Worm (Caenorhabditis elegans): ENCODE results near the gene fbxa-105.

DNA sequence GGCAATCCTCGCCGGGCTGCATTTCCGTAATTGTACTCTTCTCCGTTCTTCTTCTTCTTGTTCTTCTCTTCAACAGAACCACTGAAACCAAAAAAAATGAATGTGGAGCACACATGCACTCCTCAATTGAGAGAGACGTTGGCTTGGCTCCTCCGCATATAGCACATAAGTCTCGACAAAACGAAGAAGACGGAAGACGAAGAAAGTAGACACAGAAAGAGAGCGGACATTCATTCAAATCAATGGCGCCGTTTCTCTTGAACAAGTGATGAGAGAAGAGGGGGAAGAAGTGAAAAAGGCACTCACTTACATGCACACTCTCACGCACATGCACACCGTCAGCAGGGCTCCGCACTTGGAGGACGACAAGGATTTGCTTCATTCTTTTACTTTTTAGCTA is 45.7 kb upstream of the fbxa-105 start, which contains the start of gene F25E5.9:
- TF ChIP-seq ztf-11 (tag; optimal IDR thresholded peaks at IDR 0.05) (no peak), nhr-77 (tag; optimal IDR thresholded peaks at IDR 0.05) (no peak), blmp-1 (tag; optimal IDR thresholded peaks at IDR 0.05; ENCODE audit: insufficient read depth) (no peak), mdl-1 (tag; optimal IDR thresholded peaks at IDR 0.05) (peak in 1 of 2 experiments; percentile 43), lin-39 (tag; optimal IDR thresholded peaks at IDR 0.05) (no peak), lin-13 (GFP tag; optimal IDR thresholded peaks at IDR 0.05) (no peak), C34F6.9 (tag; optimal IDR thresholded peaks at IDR 0.05) (peak; percentile 65), ama-1 (optimal IDR thresholded peaks at IDR 0.05) (peak; percentile 51), aly-2 (tag; optimal IDR thresholded peaks at IDR 0.05) (no peak), egl-27 (tag; optimal IDR thresholded peaks at IDR 0.05) (no peak), R02D3.7 (tag; optimal IDR thresholded peaks at IDR 0.05) (no peak), fos-1 (tag; optimal IDR thresholded peaks at IDR 0.05) (no peak), nhr-12 (tag; optimal IDR thresholded peaks at IDR 0.05) (no peak)
